Worm (Caenorhabditis elegans): Measurements from ENCODE around the gene eif-3.K.

DNA sequence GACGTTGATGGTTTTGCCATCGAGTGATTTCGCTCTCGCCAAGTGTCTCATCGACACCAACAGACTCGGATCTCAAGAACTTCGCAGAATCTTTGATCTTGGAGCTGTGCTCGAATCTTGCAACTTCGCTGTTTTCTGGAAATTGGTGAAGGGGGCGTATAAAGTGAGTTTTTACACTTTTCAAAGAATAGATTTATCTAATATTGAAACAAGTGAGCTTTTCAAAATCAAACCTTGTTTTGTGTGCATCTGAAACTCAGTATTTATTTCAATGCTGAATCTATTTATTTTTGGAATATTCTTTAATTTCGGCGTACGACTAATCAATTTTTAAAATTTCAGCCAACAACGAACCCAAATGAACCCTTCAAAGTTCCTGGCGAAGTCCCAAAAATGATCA, 459 bp downstream of the eif-3.K start:
- TF ChIP-seq nhr-237 (tag; optimal IDR thresholded peaks at IDR 0.05) (no peak), daf-12 (tag; optimal IDR thresholded peaks at IDR 0.05) (no peak), pqm-1 (tag; optimal IDR thresholded peaks at IDR 0.05) (no peak), aly-2 (tag; optimal IDR thresholded peaks at IDR 0.05) (no peak), fkh-10 (GFP tag; optimal IDR thresholded peaks at IDR 0.05) (no peak), nhr-23 (tag; optimal IDR thresholded peaks at IDR 0.05) (no peak), nhr-67 (tag; optimal IDR thresholded peaks at IDR 0.05) (no peak), ama-1 (optimal IDR thresholded peaks at IDR 0.05) (no peak), zag-1 (tag; optimal IDR thresholded peaks at IDR 0.05) (no peak), skn-1 (tag; optimal IDR thresholded peaks at IDR 0.05) (no peak), nhr-43 (tag; optimal IDR thresholded peaks at IDR 0.05; ENCODE audit: poor library complexity, severe bottlenecking) (no peak), egl-27 (tag; optimal IDR thresholded peaks at IDR 0.05) (no peak), R02D3.7 (tag; optimal IDR thresholded peaks at IDR 0.05) (no peak)
